Fruit fly (Drosophila melanogaster) whole organism, embryonic: Measurements from ENCODE around the gene CG6425.

Experiments
- ATbp ChIP-seq: fragments of 200-800 bp; sonication (Bioruptor generic); optimal IDR thresholded peaks from 2 replicates; lab custom pipeline; 2017; ENCODE audit warnings: missing biosample characterization, mild to moderate bottlenecking, missing genetic modification characterization, missing genetic modification reagents
- Ada2b ChIP-seq: fragments of 200-800 bp; sonication (Bioruptor generic); IDR thresholded peaks from 2 replicates; pipeline ENCODE4 v1.3.6; 2022; ENCODE audit warnings: missing biosample characterization, missing genetic modification characterization
- CG10979 ChIP-seq: fragments of 200-800 bp; sonication (Bioruptor generic); optimal IDR thresholded peaks from 2 replicates; lab custom pipeline; 2018; ENCODE audit warnings: missing biosample characterization, mild to moderate bottlenecking, missing genetic modification characterization, moderate library complexity
- CG12769 ChIP-seq: fragments of 200-800 bp; sonication (Bioruptor generic); optimal IDR thresholded peaks from 2 replicates; lab custom pipeline; 2019; ENCODE audit warnings: missing biosample characterization, mild to moderate bottlenecking, missing genetic modification characterization, moderate library complexity
- CG13123 ChIP-seq: fragments of 200-800 bp; sonication (Bioruptor generic); optimal IDR thresholded peaks from 2 replicates; lab custom pipeline; 2016; ENCODE audit warnings: missing biosample characterization, missing genetic modification characterization
- CG13624 ChIP-seq: fragments of 200-800 bp; sonication (Bioruptor generic); optimal IDR thresholded peaks from 2 replicates; lab custom pipeline; 2016; ENCODE audit warnings: missing biosample characterization, missing genetic modification characterization
- CG15269 ChIP-seq: fragments of 200-800 bp; sonication (Bioruptor generic); optimal IDR thresholded peaks from 2 replicates; lab custom pipeline; 2018; ENCODE audit warnings: missing biosample characterization, mild to moderate bottlenecking, missing genetic modification characterization, moderate library complexity
- CG1603 ChIP-seq: fragments of 200-800 bp; sonication (Bioruptor generic); optimal IDR thresholded peaks from 2 replicates; lab custom pipeline; 2019; ENCODE audit warnings: missing biosample characterization, mild to moderate bottlenecking, missing genetic modification characterization, moderate library complexity
- CG16815 ChIP-seq: fragments of 200-800 bp; sonication (Bioruptor generic); optimal IDR thresholded peaks from 3 replicates; lab custom pipeline; 2017; ENCODE audit warnings: missing biosample characterization, mild to moderate bottlenecking, missing genetic modification characterization
- CG17912 ChIP-seq: fragments of 200-800 bp; sonication (Bioruptor generic); optimal IDR thresholded peaks from 2 replicates; lab custom pipeline; 2018; ENCODE audit warnings: missing biosample characterization, mild to moderate bottlenecking, missing genetic modification characterization
- CG1792 ChIP-seq: fragments of 200-800 bp; sonication (Bioruptor generic); optimal IDR thresholded peaks from 2 replicates; lab custom pipeline; 2016; ENCODE audit warnings: missing biosample characterization, missing genetic modification characterization
- CG18599 ChIP-seq: fragments of 200-800 bp; sonication (Bioruptor generic); optimal IDR thresholded peaks from 3 replicates; lab custom pipeline; 2017; ENCODE audit warnings: missing biosample characterization, missing genetic modification characterization, mild to moderate bottlenecking, moderate library complexity, missing genetic modification reagents
- CG30403 ChIP-seq: fragments of 200-800 bp; sonication (Bioruptor generic); optimal IDR thresholded peaks from 3 replicates; lab custom pipeline; 2016; ENCODE audit warnings: missing biosample characterization, missing genetic modification characterization
- CG31224 ChIP-seq: fragments of 200-800 bp; sonication (Bioruptor generic); IDR thresholded peaks from 2 replicates; pipeline ENCODE4 v1.3.6; 2022; ENCODE audit warnings: missing biosample characterization, missing genetic modification characterization
- CG32532 ChIP-seq: fragments of 200-800 bp; sonication (Bioruptor generic); IDR thresholded peaks from 2 replicates; pipeline ENCODE4 v1.3.6; 2022; ENCODE audit warnings: missing biosample characterization, missing genetic modification characterization
- CG32772 ChIP-seq: fragments of 200-800 bp; sonication (Bioruptor generic); IDR thresholded peaks from 2 replicates; pipeline ENCODE4 v1.3.6; 2022; ENCODE audit warnings: missing biosample characterization, missing genetic modification characterization
- CG6854 ChIP-seq: fragments of 200-800 bp; sonication (Bioruptor generic); optimal IDR thresholded peaks from 3 replicates; lab custom pipeline; 2017; ENCODE audit warnings: missing biosample characterization, mild to moderate bottlenecking, missing genetic modification characterization
- CG7556 ChIP-seq: fragments of 200-800 bp; sonication (Bioruptor generic); optimal IDR thresholded peaks from 2 replicates; lab custom pipeline; 2017; ENCODE audit warnings: missing biosample characterization, mild to moderate bottlenecking, missing genetic modification characterization
- CG7928 ChIP-seq: fragments of 200-800 bp; sonication (Bioruptor generic); optimal IDR thresholded peaks from 2 replicates; lab custom pipeline; 2017; ENCODE audit warnings: missing biosample characterization, mild to moderate bottlenecking, missing genetic modification characterization
- CG8290 ChIP-seq, 3 experiments: fragments of 200-800 bp; sonication (Bioruptor generic); optimal IDR thresholded peaks; 2 replicates each; lab custom pipeline; 2016 to 2019; ENCODE audit warnings: missing biosample characterization in 3 of 3, missing genetic modification characterization in 3 of 3, mild to moderate bottlenecking in 2 of 3, moderate library complexity in 1 of 3
- CG9797 ChIP-seq: fragments of 200-800 bp; sonication (Bioruptor generic); optimal IDR thresholded peaks from 3 replicates; lab custom pipeline; 2018; ENCODE audit warnings: missing biosample characterization, mild to moderate bottlenecking, missing genetic modification characterization
- CG9932 ChIP-seq: fragments of 200-800 bp; sonication (Bioruptor generic); IDR thresholded peaks from 2 replicates; pipeline ENCODE4 v1.3.6; 2022; ENCODE audit warnings: missing biosample characterization, missing genetic modification characterization
- Camta ChIP-seq: fragments of 200-800 bp; sonication (Bioruptor generic); optimal IDR thresholded peaks from 2 replicates; lab custom pipeline; 2016; ENCODE audit warnings: missing biosample characterization, missing genetic modification characterization
- Dbx ChIP-seq: fragments of 200-800 bp; sonication (Bioruptor generic); IDR thresholded peaks from 3 replicates; pipeline ENCODE4 v1.3.6; 2022; ENCODE audit warnings: missing biosample characterization, missing genetic modification characterization
- Dfd ChIP-seq, 2 experiments: fragments of >200 bp; optimal IDR thresholded peaks; 2 replicates each; lab custom pipeline; 2017; ENCODE audit warnings: missing biosample characterization in 2 of 2, missing genetic modification characterization in 2 of 2
- Hmx ChIP-seq: fragments of 200-800 bp; sonication (Bioruptor generic); optimal IDR thresholded peaks from 2 replicates; lab custom pipeline; 2016; ENCODE audit warnings: missing biosample characterization, missing genetic modification characterization
- MBD-R2 ChIP-seq: fragments of 200-800 bp; sonication (Bioruptor generic); IDR thresholded peaks from 2 replicates; pipeline ENCODE4 v1.3.6; 2022; ENCODE audit warnings: missing biosample characterization, missing genetic modification characterization
- Mad ChIP-seq: fragments of 200-800 bp; sonication (Bioruptor generic); optimal IDR thresholded peaks from 2 replicates; lab custom pipeline; 2016; ENCODE audit warnings: missing biosample characterization, missing genetic modification characterization
- Med ChIP-seq: fragments of 200-800 bp; sonication (Bioruptor generic); peaks from one replicate; lab custom pipeline; 2016; ENCODE audit warnings: missing biosample characterization, missing genetic modification characterization, mild to moderate bottlenecking, inconsistent platforms, moderate library complexity
- Rfx ChIP-seq: fragments of 200-800 bp; sonication (Bioruptor generic); IDR thresholded peaks from 2 replicates; pipeline ENCODE4 v1.3.6; 2022; ENCODE audit warnings: missing biosample characterization, missing genetic modification characterization
- Sry-δ ChIP-seq: fragments of 200-800 bp; sonication (Bioruptor generic); optimal IDR thresholded peaks from 2 replicates; lab custom pipeline; 2016; ENCODE audit warnings: missing biosample characterization, missing genetic modification characterization
- TFAM ChIP-seq: fragments of 200-800 bp; sonication (Bioruptor generic); optimal IDR thresholded peaks from 2 replicates; lab custom pipeline; 2017; ENCODE audit warnings: missing biosample characterization, missing genetic modification characterization, inconsistent platforms
- Xrp1 ChIP-seq: fragments of 200-800 bp; sonication (Bioruptor generic); IDR thresholded peaks from 2 replicates; pipeline ENCODE4 v1.3.6; 2022; ENCODE audit warnings: missing biosample characterization, missing genetic modification characterization
- ab ChIP-seq: fragments of 200-800 bp; sonication (Bioruptor generic); optimal IDR thresholded peaks from 2 replicates; lab custom pipeline; 2016; ENCODE audit warnings: missing biosample characterization, missing genetic modification characterization
- abd-A ChIP-seq: fragments of 200-800 bp; sonication (Bioruptor generic); optimal IDR thresholded peaks from 3 replicates; lab custom pipeline; 2019; ENCODE audit warnings: missing biosample characterization, mild to moderate bottlenecking, missing genetic modification characterization, moderate library complexity
- ato ChIP-seq: fragments of 200-800 bp; sonication (Bioruptor generic); IDR thresholded peaks from 2 replicates; pipeline ENCODE4 v1.3.6; 2022; ENCODE audit warnings: missing biosample characterization, missing genetic modification characterization; ENCODE audit not compliant: partially characterized antibody
- dmrt99B ChIP-seq: fragments of 200-800 bp; sonication (Bioruptor generic); optimal IDR thresholded peaks from 2 replicates; lab custom pipeline; 2018; ENCODE audit warnings: missing biosample characterization, mild to moderate bottlenecking, missing genetic modification characterization, moderate library complexity
- dpn ChIP-seq, 2 experiments: fragments of 200-800 bp; sonication (Bioruptor generic); optimal IDR thresholded peaks; 3 replicates each; lab custom pipeline; 2016; ENCODE audit warnings: missing biosample characterization in 2 of 2, missing genetic modification characterization in 2 of 2
- exex ChIP-seq: fragments of 200-800 bp; sonication (Bioruptor generic); optimal IDR thresholded peaks from 4 replicates; lab custom pipeline; 2018; ENCODE audit warnings: missing biosample characterization, mild to moderate bottlenecking, missing genetic modification characterization, moderate library complexity
- fd3F ChIP-seq: fragments of 200-800 bp; sonication (Bioruptor generic); optimal IDR thresholded peaks from 2 replicates; lab custom pipeline; 2018; ENCODE audit warnings: missing biosample characterization, mild to moderate bottlenecking, missing genetic modification characterization, moderate library complexity
- grau ChIP-seq: fragments of 200-800 bp; optimal IDR thresholded peaks from 3 replicates; lab custom pipeline; 2019; ENCODE audit warnings: missing biosample characterization, mild to moderate bottlenecking, missing genetic modification characterization, moderate library complexity
- hth ChIP-seq: fragments of >200 bp; optimal IDR thresholded peaks from 2 replicates; lab custom pipeline; 2017; ENCODE audit warnings: inconsistent platforms
- lab ChIP-seq: fragments of 200-800 bp; sonication (Bioruptor generic); optimal IDR thresholded peaks from 3 replicates; lab custom pipeline; 2017; ENCODE audit warnings: missing biosample characterization, missing genetic modification characterization, mild to moderate bottlenecking, moderate library complexity, missing genetic modification reagents
- lmd ChIP-seq: fragments of 200-800 bp; sonication (Bioruptor generic); IDR thresholded peaks from 2 replicates; pipeline ENCODE4 v1.3.6; 2022; ENCODE audit warnings: missing biosample characterization, missing genetic modification characterization
- pb ChIP-seq: fragments of 200-800 bp; sonication (Bioruptor generic); optimal IDR thresholded peaks from 3 replicates; lab custom pipeline; 2016; ENCODE audit warnings: missing biosample characterization, missing genetic modification characterization
- salm ChIP-seq: fragments of 200-800 bp; sonication (Bioruptor generic); optimal IDR thresholded peaks from 2 replicates; lab custom pipeline; 2018; ENCODE audit warnings: missing biosample characterization, mild to moderate bottlenecking, missing genetic modification characterization
- sisA ChIP-seq: fragments of 200-800 bp; sonication (Bioruptor generic); IDR thresholded peaks from 2 replicates; pipeline ENCODE4 v1.3.6; 2022; ENCODE audit warnings: missing biosample characterization, missing genetic modification characterization
- tin ChIP-seq: fragments of 200-800 bp; sonication (Bioruptor generic); optimal IDR thresholded peaks from 3 replicates; lab custom pipeline; 2016; ENCODE audit warnings: missing biosample characterization, missing genetic modification characterization
- vvl ChIP-seq: fragments of 200-800 bp; sonication (Bioruptor generic); IDR thresholded peaks from 2 replicates; pipeline ENCODE4 v1.3.6; 2022; ENCODE audit warnings: missing biosample characterization, missing genetic modification characterization
- wdn ChIP-seq: fragments of 200-800 bp; sonication (Bioruptor generic); IDR thresholded peaks from 2 replicates; pipeline ENCODE4 v1.3.6; 2022; ENCODE audit warnings: missing biosample characterization, missing genetic modification characterization
- zfh2 ChIP-seq: fragments of 200-800 bp; sonication (Bioruptor generic); optimal IDR thresholded peaks from 2 replicates; lab custom pipeline; 2016; ENCODE audit warnings: missing biosample characterization, missing genetic modification characterization

The CG6425 gene

dm6 chr3R:26693490-26693889 lies 23.7 kb downstream of the CG6425 start, which contains the start of gene TwdlQ:
Gene TwdlQ, minus strand, starts transcription at chr3R:26693590.
- TF ChIP-seq ATbp (GFP tag; lab: Kevin White, UChicago) (no peak), Dbx (no peak), fd3F (GFP tag; lab: Kevin White, UChicago) (no peak), Mad (GFP tag; lab: Kevin White, UChicago) (no peak), salm (no peak), MBD-R2 (GFP tag; lab: Robert Waterston, UW) (no peak), Camta (GFP tag; lab: Kevin White, UChicago) (no peak), Hmx (no peak), CG7928 (GFP tag; lab: Kevin White, UChicago) (no peak), CG16815 (no peak), CG6854 (GFP tag; lab: Kevin White, UChicago) (no peak), dpn (GFP tag; optimal IDR thresholded peaks at IDR 0.05; lab: Kevin White, UChicago) (no peak), pb (GFP tag; lab: Kevin White, UChicago) (no peak), abd-A (tag; lab: Kevin White, UChicago) (no peak), CG13123 (no peak), CG13624 (GFP tag; lab: Kevin White, UChicago) (no peak), CG1792 (no peak), wdn (no peak), CG10979 (tag; lab: Kevin White, UChicago) (no peak), CG7556 (GFP tag; lab: Kevin White, UChicago) (no peak)

DNA sequence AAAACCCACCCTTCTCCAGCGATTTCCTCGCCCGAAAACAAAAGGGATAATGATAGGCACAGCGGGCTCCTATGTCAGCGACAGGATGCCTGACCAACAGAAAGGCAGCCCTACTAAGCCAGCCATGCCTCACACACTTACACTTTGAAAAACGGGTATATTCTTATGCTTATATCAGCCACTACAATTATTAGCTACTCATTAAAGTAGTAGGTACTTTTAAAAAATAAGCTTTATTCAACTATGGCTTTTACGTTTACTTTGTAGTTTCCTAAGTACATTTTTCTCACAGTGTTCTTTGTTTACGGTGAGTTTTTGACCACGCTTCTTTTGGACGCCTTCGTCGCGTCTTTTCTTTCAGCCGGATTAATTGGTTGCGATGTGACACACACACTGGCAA lies 27.0 kb downstream of the CG6425 start:
- TF ChIP-seq grau (tag; lab: Kevin White, UChicago) (no peak), zfh2 (GFP tag; lab: Kevin White, UChicago) (peak; percentile 0), CG18599 (GFP tag; lab: Kevin White, UChicago) (peak; percentile 42), Dfd (GFP tag; optimal IDR thresholded peaks at IDR 0.05; lab: Kevin White, UChicago) (no peak), CG31224 (GFP tag; lab: Robert Waterston, UW) (no peak), CG9932 (GFP tag; lab: Robert Waterston, UW) (peak; percentile 31; the same call in 1 of the 2 replicates), Sry-δ (GFP tag; lab: Kevin White, UChicago) (no peak), CG9797 (GFP tag; lab: Kevin White, UChicago) (no peak), ato (GFP tag; lab: Robert Waterston, UW) (no peak), CG15269 (tag; lab: Kevin White, UChicago) (peak; percentile 14), hth (lab: Kevin White, UChicago) (no peak), CG7556 (GFP tag; lab: Kevin White, UChicago) (peak; percentile 11), CG1603 (no peak), dmrt99B (peak; percentile 25), CG8290 (GFP tag; optimal IDR thresholded peaks at IDR 0.05; lab: Kevin White, UChicago) (no peak), CG8290 (tag; optimal IDR thresholded peaks at IDR 0.05; lab: Kevin White, UChicago) (peak in 1 of 2 experiments; percentile 2), Med (peak; percentile 59), sisA (peak; percentile 11; the same call in 1 of the 2 replicates), lab (GFP tag; lab: Kevin White, UChicago) (peak; percentile 52), tin (GFP tag; lab: Kevin White, UChicago) (no peak), CG12769 (tag; lab: Kevin White, UChicago) (no peak), ab (GFP tag; lab: Kevin White, UChicago) (no peak), Rfx (peak; percentile 51; the same call in 1 of the 2 replicates), CG17912 (GFP tag; lab: Kevin White, UChicago) (no peak), CG32532 (GFP tag; lab: Robert Waterston, UW) (peak; percentile 41; the same call in 1 of the 2 replicates), vvl (GFP tag; lab: Robert Waterston, UW) (peak; percentile 36; the same call in 1 of the 2 replicates), Ada2b (GFP tag; lab: Robert Waterston, UW) (0 out of 2 replicates have a peak, but pooled peaks have one; percentile 19), CG30403 (GFP tag; lab: Kevin White, UChicago) (peak; percentile 0), Xrp1 (no peak), CG32772 (GFP tag; lab: Robert Waterston, UW) (no peak), lmd (GFP tag; lab: Robert Waterston, UW) (peak; percentile 42; the same call in 1 of the 2 replicates), exex (no peak), TFAM (GFP tag; lab: Kevin White, UChicago) (no peak)
